Fruit fly (Drosophila melanogaster): ENCODE data around the gene CG2116.

Gene CG2116

dm6 chrX:8106281-8107050 lies 23.1 kb upstream of the CG2116 start (continued):
- TF ChIP-seq Antp (GFP tag; optimal IDR thresholded peaks at IDR 0.05) = no peak
- no peak for TF ChIP-seq CG17802 (tag; optimal IDR thresholded peaks at IDR 0.05)
- TF ChIP-seq pum (GFP tag; optimal IDR thresholded peaks at IDR 0.05) = no peak
- TF ChIP-seq CG12391 (tag; optimal IDR thresholded peaks at IDR 0.05) = no peak
- TF ChIP-seq Dip2 (GFP tag; IDR thresholded peaks at IDR 0.05) = no peak
- TF ChIP-seq CG14050 (GFP tag; IDR thresholded peaks at IDR 0.05) = no peak
- TF ChIP-seq tna (GFP tag; IDR thresholded peaks at IDR 0.05; ENCODE audit: partially characterized antibody) = no peak
- TF ChIP-seq insv (GFP tag; optimal IDR thresholded peaks at IDR 0.05) = no peak
- TF ChIP-seq da (GFP tag; optimal IDR thresholded peaks at IDR 0.05) = no peak
- TF ChIP-seq Gsc (GFP tag; IDR thresholded peaks at IDR 0.05) = no peak
- no peak for TF ChIP-seq Hr39 (optimal IDR thresholded peaks at IDR 0.05)
- TF ChIP-seq Doc2 (GFP tag; IDR thresholded peaks at IDR 0.05) = no peak
- TF ChIP-seq Sry-β (GFP tag; optimal IDR thresholded peaks at IDR 0.05) = no peak
- no peak for TF ChIP-seq gsb (GFP tag; IDR thresholded peaks at IDR 0.05)
- no peak for TF ChIP-seq danr (GFP tag; IDR thresholded peaks at IDR 0.05)
- TF ChIP-seq cwo (GFP tag; optimal IDR thresholded peaks at IDR 0.05) = peak; percentile 12
- no peak for TF ChIP-seq gem (tag; optimal IDR thresholded peaks at IDR 0.05)
- TF ChIP-seq Ets97D (GFP tag; optimal IDR thresholded peaks at IDR 0.05) = no peak
- no peak for TF ChIP-seq CG10209 (GFP tag; optimal IDR thresholded peaks at IDR 0.05)
- no peak for TF ChIP-seq CG13424 (tag; optimal IDR thresholded peaks at IDR 0.05)
- TF ChIP-seq HLH54F (GFP tag; optimal IDR thresholded peaks at IDR 0.05) = no peak
- peak; percentile 4 for TF ChIP-seq CG10431 (GFP tag; optimal IDR thresholded peaks at IDR 0.05)
- TF ChIP-seq CG11504 (tag; optimal IDR thresholded peaks at IDR 0.05) = no peak
- TF ChIP-seq CG7963 (GFP tag; IDR thresholded peaks at IDR 0.05; ENCODE audit: partially characterized antibody) = no peak
- no peak for TF ChIP-seq kay (GFP tag; optimal IDR thresholded peaks at IDR 0.05)
- no peak for TF ChIP-seq dan (GFP tag; IDR thresholded peaks at IDR 0.05)
- no peak for TF ChIP-seq caup (GFP tag; optimal IDR thresholded peaks at IDR 0.05; ENCODE audit: severe bottlenecking)
- TF ChIP-seq psq (GFP tag; optimal IDR thresholded peaks at IDR 0.05) = no peak
- no peak for TF ChIP-seq CG14710 (tag; optimal IDR thresholded peaks at IDR 0.05)
- no peak for TF ChIP-seq dpn (GFP tag; optimal IDR thresholded peaks at IDR 0.05)
- no peak for TF ChIP-seq lilli (GFP tag; optimal IDR thresholded peaks at IDR 0.05)
- no peak for TF ChIP-seq Max (GFP tag; optimal IDR thresholded peaks at IDR 0.05)
- no peak for TF ChIP-seq CG2116 (GFP tag; optimal IDR thresholded peaks at IDR 0.05)
- TF ChIP-seq Fer1 (GFP tag; optimal IDR thresholded peaks at IDR 0.05) = no peak
- no peak for TF ChIP-seq Xbp1 (GFP tag; optimal IDR thresholded peaks at IDR 0.05)
- TF ChIP-seq Adf1 (GFP tag; IDR thresholded peaks at IDR 0.05) = no peak
- TF ChIP-seq aop (GFP tag; IDR thresholded peaks at IDR 0.05) = no peak
- no peak for TF ChIP-seq sens-2 (GFP tag; IDR thresholded peaks at IDR 0.05)
- no peak for TF ChIP-seq CG9609 (GFP tag; optimal IDR thresholded peaks at IDR 0.05)
- peak; percentile 70 for TF ChIP-seq CG34376 (GFP tag; optimal IDR thresholded peaks at IDR 0.05)
- no peak for TF ChIP-seq CG10979 (tag; optimal IDR thresholded peaks at IDR 0.05)
- TF ChIP-seq CG16813 (GFP tag; IDR thresholded peaks at IDR 0.05; ENCODE audit: partially characterized antibody) = no peak
- no peak for TF ChIP-seq CG13287 (GFP tag; IDR thresholded peaks at IDR 0.05; ENCODE audit: partially characterized antibody)
- no peak for TF ChIP-seq hbn (GFP tag; IDR thresholded peaks at IDR 0.05; ENCODE audit: partially characterized antibody)
- no peak for TF ChIP-seq nerfin-1 (tag; optimal IDR thresholded peaks at IDR 0.05)
- TF ChIP-seq mld (GFP tag; IDR thresholded peaks at IDR 0.05; ENCODE audit: partially characterized antibody) = no peak
- no peak for TF ChIP-seq fd96Cb (tag; optimal IDR thresholded peaks at IDR 0.05)
- TF ChIP-seq CG17359 (tag; optimal IDR thresholded peaks at IDR 0.05) = no peak
- TF ChIP-seq CG3407 (GFP tag; optimal IDR thresholded peaks at IDR 0.05) = no peak
- TF ChIP-seq CG18262 (tag; optimal IDR thresholded peaks at IDR 0.05) = no peak
